Fruit fly (Drosophila melanogaster) whole organism, wandering third instar larva: ENCODE measurements around the gene psh.

Experiments
- GATAd ChIP-seq: sonication (Bioruptor generic); optimal IDR thresholded peaks from 2 replicates; lab custom pipeline; 2016; ENCODE audit warnings: missing biosample characterization, missing genetic modification characterization
- N ChIP-seq: fragments of >200 bp; optimal IDR thresholded peaks from 2 replicates; lab custom pipeline; 2018; ENCODE audit warnings: missing biosample characterization, missing external identifiers, missing genetic modification characterization
- Rel ChIP-seq, 2 experiments: fragments of 200-800 bp; sonication (Bioruptor generic) in 1 of 2; optimal IDR thresholded peaks; 2 replicates in 1 of 2; 3 replicates in 1 of 2; lab custom pipeline; 2016 to 2019; ENCODE audit warnings: mild to moderate bottlenecking in 2 of 2, missing biosample characterization in 2 of 2, missing genetic modification characterization in 2 of 2, moderate library complexity in 1 of 2

DNA sequence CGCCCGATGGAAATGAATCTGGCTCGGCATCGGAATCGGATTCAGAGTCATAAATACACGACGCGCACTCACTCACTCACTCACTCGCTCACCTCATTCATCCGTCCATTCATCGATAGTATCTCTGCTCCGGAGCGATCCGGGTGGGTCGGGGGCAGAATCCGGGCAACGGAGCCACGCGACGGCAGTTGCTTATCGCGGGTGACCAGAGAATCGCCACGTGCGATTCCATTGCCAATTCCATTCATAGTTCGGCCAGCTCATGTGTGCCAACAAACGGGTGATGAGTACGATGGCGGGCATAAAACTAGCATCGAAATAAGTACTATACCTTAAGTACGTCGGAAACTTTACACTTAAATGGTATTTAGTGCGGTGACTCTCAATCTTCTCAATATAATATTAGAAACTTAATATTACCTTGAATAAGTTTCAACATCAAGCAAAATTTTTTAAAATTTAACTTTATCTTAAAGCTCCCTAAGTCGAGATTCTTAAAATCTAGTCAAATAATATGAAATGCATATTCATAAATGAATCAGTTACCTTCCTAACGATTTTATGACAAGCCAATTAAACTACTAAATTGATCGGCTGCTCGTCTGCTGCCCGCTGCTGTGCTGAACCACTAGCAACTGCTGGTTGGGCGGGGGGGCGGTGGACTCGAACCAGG is 38.0 kb upstream of the psh start:
- no peak for TF ChIP-seq Rel (GFP tag; optimal IDR thresholded peaks at IDR 0.05; lab: Kevin White, UChicago)
- no peak for TF ChIP-seq Rel (tag; optimal IDR thresholded peaks at IDR 0.05; lab: Kevin White, UChicago)
- no peak for TF ChIP-seq N (GFP tag; lab: Kevin White, UChicago)
- no peak for TF ChIP-seq GATAd (GFP tag; lab: Kevin White, UChicago)
